Worm (Caenorhabditis elegans): ENCODE data around the gene msp-65.

The msp-65 gene

ce11 chrIV:5337649-5338048 is 21.3 kb downstream of the msp-65 start (continued):
- no peak for TF ChIP-seq bed-2 (GFP tag; IDR thresholded peaks at IDR 0.05)
- no peak for TF ChIP-seq nhr-179 (tag; optimal IDR thresholded peaks at IDR 0.05)
- TF ChIP-seq C06A6.2 (GFP tag; conservative IDR thresholded peaks at IDR 0.05): no peak
- no peak for TF ChIP-seq egl-18 (GFP tag; IDR thresholded peaks at IDR 0.05)

ce11 chrIV:5339255-5339654 is 22.9 kb downstream of the msp-65 start, which contains the start of gene Y4C6B.2:
Gene Y4C6B.2 (plus strand): TSS chrIV:5339574.
- TF ChIP-seq ccch-3 (GFP tag; optimal IDR thresholded peaks at IDR 0.05) (no peak), sdz-38 (tag; optimal IDR thresholded peaks at IDR 0.05) (no peak), F37B4.10 (GFP tag; IDR thresholded peaks at IDR 0.05) (no peak), madf-3 (GFP tag; IDR thresholded peaks at IDR 0.05) (no peak), lsl-1 (GFP tag; optimal IDR thresholded peaks at IDR 0.05) (no peak), let-607 (tag; optimal IDR thresholded peaks at IDR 0.05) (no peak), dox-1 (GFP tag; IDR thresholded peaks at IDR 0.05) (no peak), Y56A3A.18 (GFP tag; IDR thresholded peaks at IDR 0.05) (no peak), ztf-3 (GFP tag; optimal IDR thresholded peaks at IDR 0.05) (no peak), dpff-1 (tag; optimal IDR thresholded peaks at IDR 0.05) (no peak), lin-26 (GFP tag; IDR thresholded peaks at IDR 0.05) (no peak), unc-130 (GFP tag; optimal IDR thresholded peaks at IDR 0.05) (no peak), nhr-27 (tag; optimal IDR thresholded peaks at IDR 0.05) (no peak), hrde-1 (tag; optimal IDR thresholded peaks at IDR 0.05; ENCODE audit: borderline replicate concordance) (no peak), pha-4 (tag; optimal IDR thresholded peaks at IDR 0.05) (no peak), F57C9.4 (tag; optimal IDR thresholded peaks at IDR 0.05) (no peak)

- TF ChIP-seq somi-1 (GFP tag; optimal IDR thresholded peaks at IDR 0.05) (no peak), nfyb-1 (GFP tag; IDR thresholded peaks at IDR 0.05) (0 out of 2 replicates have a peak, but pooled peaks have one; percentile 36), ceh-79 (tag; optimal IDR thresholded peaks at IDR 0.05) (no peak), mel-28 (tag; optimal IDR thresholded peaks at IDR 0.05; ENCODE audit: borderline replicate concordance) (no peak), snpc-1.1 (tag; optimal IDR thresholded peaks at IDR 0.05; ENCODE audit: insufficient read depth) (peak; percentile 87), lin-54 (GFP tag; optimal IDR thresholded peaks at IDR 0.05) (peak; percentile 41), F23B12.7 (tag; optimal IDR thresholded peaks at IDR 0.05; ENCODE audit: insufficient read depth) (peak; percentile 45), rpc-1 (optimal IDR thresholded peaks at IDR 0.05) (peak; percentile 55), rpc-1 (tag; optimal IDR thresholded peaks at IDR 0.05) (peak; percentile 79), atf-7 (tag; optimal IDR thresholded peaks at IDR 0.05) (peak; percentile 0), nhr-80 (tag; optimal IDR thresholded peaks at IDR 0.05) (peak; percentile 21), snpc-1.3 (tag; optimal IDR thresholded peaks at IDR 0.05; ENCODE audit: insufficient read depth) (peak; percentile 36), aptf-2 (GFP tag; conservative IDR thresholded peaks at IDR 0.05) (no peak), C06A6.2 (GFP tag; conservative IDR thresholded peaks at IDR 0.05) (no peak), ztf-28 (GFP tag; IDR thresholded peaks at IDR 0.05) (no peak), K12H6.12 (tag; optimal IDR thresholded peaks at IDR 0.05) (no peak), F52B5.7 (tag; optimal IDR thresholded peaks at IDR 0.05) (no peak), nhr-90 (tag; optimal IDR thresholded peaks at IDR 0.05) (peak; percentile 4), dox-1 (GFP tag; IDR thresholded peaks at IDR 0.05) (no peak), lin-40 (tag; optimal IDR thresholded peaks at IDR 0.05) (no peak), sdz-38 (tag; optimal IDR thresholded peaks at IDR 0.05) (no peak), Y95B8A.8 (GFP tag; IDR thresholded peaks at IDR 0.05) (0 out of 2 replicates have a peak, but pooled peaks have one; percentile 24), pbrm-1 (GFP tag; IDR thresholded peaks at IDR 0.05) (0 out of 2 replicates have a peak, but pooled peaks have one; percentile 53), egl-18 (GFP tag; IDR thresholded peaks at IDR 0.05) (no peak), F37B4.10 (GFP tag; IDR thresholded peaks at IDR 0.05) (no peak), B0261.1 (tag; optimal IDR thresholded peaks at IDR 0.05) (peak; percentile 68), snpc-4 (GFP tag; optimal IDR thresholded peaks at IDR 0.05) (peak; percentile 83), snpc-4 (tag; optimal IDR thresholded peaks at IDR 0.05) (peak; percentile 71 to 93 (median 90)), him-1 (tag; optimal IDR thresholded peaks at IDR 0.05) (peak; percentile 42), ztf-18 (tag; optimal IDR thresholded peaks at IDR 0.05) (peak; percentile 30), zfh-2 (GFP tag; conservative IDR thresholded peaks at IDR 0.05) (no peak)
These were observed 27.8 kb downstream of the msp-65 start for ce11 chrIV:5344168-5344567.
